Fruit fly (Drosophila melanogaster) whole organism, prepupa: ENCODE data around the gene Idh.

Experiments used
- CG10631 ChIP-seq: fragments of 200-800 bp; sonication (Bioruptor generic); optimal IDR thresholded peaks from 2 replicates; lab custom pipeline; 2016; ENCODE audit warnings: missing biosample characterization, missing genetic modification characterization
- CG15336 ChIP-seq: fragments of 200-800 bp; sonication (Bioruptor generic); IDR thresholded peaks from 2 replicates; pipeline ENCODE4 v1.3.6; 2022; ENCODE audit warnings: missing biosample characterization, missing genetic modification characterization
- CG16779 ChIP-seq: fragments of 200-800 bp; sonication (Bioruptor generic); optimal IDR thresholded peaks from 3 replicates; lab custom pipeline; 2017; ENCODE audit warnings: missing biosample characterization, mild to moderate bottlenecking, missing genetic modification characterization
- CG3032 ChIP-seq: fragments of 200-800 bp; optimal IDR thresholded peaks from 2 replicates; lab custom pipeline; 2019; ENCODE audit warnings: missing biosample characterization, mild to moderate bottlenecking, missing genetic modification characterization, moderate library complexity
- CG32006 ChIP-seq: fragments of 200-800 bp; sonication (Bioruptor generic); optimal IDR thresholded peaks from 3 replicates; lab custom pipeline; 2017; ENCODE audit warnings: missing biosample characterization, mild to moderate bottlenecking, missing genetic modification characterization
- CG34406 ChIP-seq: fragments of 200-800 bp; sonication (Bioruptor generic); optimal IDR thresholded peaks from 3 replicates; lab custom pipeline; 2016; ENCODE audit warnings: missing biosample characterization, missing genetic modification characterization
- CG3919 ChIP-seq: fragments of 200-800 bp; sonication (Bioruptor generic); optimal IDR thresholded peaks from 3 replicates; lab custom pipeline; 2016; ENCODE audit warnings: missing biosample characterization, missing genetic modification characterization
- CG4318 ChIP-seq: fragments of 200-800 bp; sonication (Bioruptor generic); optimal IDR thresholded peaks from 3 replicates; lab custom pipeline; 2017; ENCODE audit warnings: missing biosample characterization, mild to moderate bottlenecking, missing genetic modification characterization
- CG6163 ChIP-seq: fragments of 200-800 bp; sonication (Bioruptor generic); IDR thresholded peaks from 3 replicates; pipeline ENCODE4 v1.3.6; 2022; ENCODE audit warnings: missing biosample characterization, missing genetic modification characterization
- CG6276 ChIP-seq: fragments of 200-800 bp; sonication (Bioruptor generic); optimal IDR thresholded peaks from 2 replicates; lab custom pipeline; 2017; ENCODE audit warnings: missing biosample characterization, mild to moderate bottlenecking, missing genetic modification characterization
- CG6808 ChIP-seq: fragments of 200-800 bp; sonication (Bioruptor generic); optimal IDR thresholded peaks from 3 replicates; lab custom pipeline; 2017; ENCODE audit warnings: missing biosample characterization, missing genetic modification characterization, mild to moderate bottlenecking, moderate library complexity, missing genetic modification reagents
- CG6854 ChIP-seq: fragments of 200-800 bp; sonication (Bioruptor generic); optimal IDR thresholded peaks from 2 replicates; lab custom pipeline; 2017; ENCODE audit warnings: missing biosample characterization, mild to moderate bottlenecking, missing genetic modification characterization
- CG7368 ChIP-seq: fragments of 200-800 bp; sonication (Bioruptor generic); optimal IDR thresholded peaks from 3 replicates; lab custom pipeline; 2016; ENCODE audit warnings: missing biosample characterization, missing genetic modification characterization
- CG8119 ChIP-seq: fragments of 200-800 bp; sonication (Bioruptor generic); IDR thresholded peaks from 3 replicates; pipeline ENCODE4 v1.3.6; 2022; ENCODE audit warnings: missing biosample characterization, missing genetic modification characterization
- CG8319 ChIP-seq: fragments of 200-800 bp; sonication (Bioruptor generic); optimal IDR thresholded peaks from 3 replicates; lab custom pipeline; 2016; ENCODE audit warnings: missing biosample characterization, missing genetic modification characterization
- Eip75B ChIP-seq: fragments of 200-800 bp; sonication (Bioruptor generic); optimal IDR thresholded peaks from 3 replicates; lab custom pipeline; 2016; ENCODE audit warnings: missing biosample characterization, missing genetic modification characterization
- Eip78C ChIP-seq: fragments of 200-800 bp; sonication (Bioruptor generic); peaks from one replicate; lab custom pipeline; 2016; ENCODE audit warnings: missing biosample characterization, missing genetic modification characterization
- Gug ChIP-seq: fragments of 200-800 bp; sonication (Bioruptor generic); IDR thresholded peaks from 2 replicates; pipeline ENCODE4 v1.3.6; 2022; ENCODE audit warnings: missing biosample characterization, missing genetic modification characterization
- Hr38 ChIP-seq: sonication (Bioruptor generic); optimal IDR thresholded peaks from 2 replicates; lab custom pipeline; 2016; ENCODE audit warnings: missing biosample characterization, missing genetic modification characterization
- Hr39 ChIP-seq: fragments of 200-800 bp; sonication (Bioruptor generic); optimal IDR thresholded peaks from 2 replicates; lab custom pipeline; 2016; ENCODE audit warnings: missing biosample characterization, missing genetic modification characterization
- Hr4 ChIP-seq: fragments of 200-800 bp; sonication (Bioruptor generic); optimal IDR thresholded peaks from 3 replicates; lab custom pipeline; 2016; ENCODE audit warnings: missing biosample characterization, missing genetic modification characterization
- Lpt ChIP-seq: fragments of 200-800 bp; sonication (Bioruptor generic); optimal IDR thresholded peaks from 3 replicates; lab custom pipeline; 2016; ENCODE audit warnings: missing biosample characterization, missing genetic modification characterization
- Met ChIP-seq: fragments of 200-800 bp; sonication (Bioruptor generic); optimal IDR thresholded peaks from 3 replicates; lab custom pipeline; 2016; ENCODE audit warnings: missing biosample characterization, missing genetic modification characterization
- OdsH ChIP-seq: fragments of 200-800 bp; sonication (Bioruptor generic); optimal IDR thresholded peaks from 3 replicates; lab custom pipeline; 2016; ENCODE audit warnings: missing biosample characterization, missing genetic modification characterization
- Sox14 ChIP-seq: fragments of 200-800 bp; sonication (Bioruptor generic); optimal IDR thresholded peaks from 3 replicates; lab custom pipeline; 2016; ENCODE audit warnings: missing biosample characterization, missing genetic modification characterization
- Sox15 ChIP-seq: fragments of 200-800 bp; sonication (Bioruptor generic); optimal IDR thresholded peaks from 3 replicates; lab custom pipeline; 2016; ENCODE audit warnings: missing biosample characterization, missing genetic modification characterization
- achi ChIP-seq: fragments of 200-800 bp; sonication (Bioruptor generic); optimal IDR thresholded peaks from 3 replicates; lab custom pipeline; 2016; ENCODE audit warnings: missing biosample characterization, missing genetic modification characterization
- dsx ChIP-seq: fragments of 200-800 bp; optimal IDR thresholded peaks from 3 replicates; lab custom pipeline; 2019; ENCODE audit warnings: missing biosample characterization, mild to moderate bottlenecking, missing genetic modification characterization, moderate library complexity; ENCODE audit not compliant: poor library complexity, severe bottlenecking
- eg ChIP-seq: fragments of 200-800 bp; sonication (Bioruptor generic); IDR thresholded peaks from 3 replicates; pipeline ENCODE4 v1.3.6; 2022; ENCODE audit warnings: missing biosample characterization, missing genetic modification characterization
- fkh ChIP-seq: fragments of 200-800 bp; sonication (Bioruptor generic); optimal IDR thresholded peaks from 3 replicates; lab custom pipeline; 2017; ENCODE audit warnings: missing biosample characterization, mild to moderate bottlenecking, missing genetic modification characterization, moderate library complexity
- ss ChIP-seq, 2 experiments: fragments of 200-800 bp; sonication (Bioruptor generic); optimal IDR thresholded peaks; 2 replicates in 1 of 2; 3 replicates in 1 of 2; lab custom pipeline; 2017 to 2018; ENCODE audit warnings: mild to moderate bottlenecking in 2 of 2, missing biosample characterization in 2 of 2, missing genetic modification characterization in 2 of 2, moderate library complexity in 1 of 2
- svp ChIP-seq: fragments of 200-800 bp; sonication (Bioruptor generic); peaks from one replicate; lab custom pipeline; 2016; ENCODE audit warnings: missing biosample characterization, missing genetic modification characterization
- topi ChIP-seq: fragments of 200-800 bp; sonication (Bioruptor generic); optimal IDR thresholded peaks from 3 replicates; lab custom pipeline; 2016; ENCODE audit warnings: missing biosample characterization, missing genetic modification characterization
- vri ChIP-seq: fragments of 200-800 bp; sonication (Bioruptor generic); optimal IDR thresholded peaks from 3 replicates; lab custom pipeline; 2016; ENCODE audit warnings: missing biosample characterization, mild to moderate bottlenecking, missing genetic modification characterization

The Idh gene

dm6 chr3L:8340264-8341095 is 20.2 kb downstream of the Idh start, which contains the start of the genes Prim1 and CG7083 (continued):
- no peak for TF ChIP-seq eg (GFP tag; lab: Robert Waterston, UW)
- TF ChIP-seq CG34406, result peak; percentile 47
- TF ChIP-seq CG3032 (tag; lab: Kevin White, UChicago), result peak; percentile 57
- TF ChIP-seq Eip75B (GFP tag; lab: Kevin White, UChicago), result peak; percentile 74
- TF ChIP-seq topi (GFP tag; lab: Kevin White, UChicago), result peak; percentile 67
- TF ChIP-seq CG7368 (GFP tag; lab: Kevin White, UChicago), result peak; percentile 62
- TF ChIP-seq dsx, result no peak
- peak; percentile 5 for TF ChIP-seq CG6854
- TF ChIP-seq CG15336 (GFP tag; lab: Robert Waterston, UW), result peak; percentile 39; the same call in 1 of the 2 replicates
- peak; percentile 95 for TF ChIP-seq Sox14

dm6 chr3L:8338921-8339320 is 21.8 kb downstream of the Idh start, which contains the start of gene Pex2:
Gene Pex2 (plus strand): TSS chr3L:8339051.
- no peak for TF ChIP-seq CG6163 (GFP tag; lab: Robert Waterston, UW)
- TF ChIP-seq svp (GFP tag; lab: Kevin White, UChicago), result peak; percentile 98
- peak; percentile 8 for TF ChIP-seq CG16779 (tag; lab: Kevin White, UChicago)
- peak; percentile 52 for TF ChIP-seq CG6808 (GFP tag; lab: Kevin White, UChicago)
- TF ChIP-seq CG3919 (GFP tag; lab: Kevin White, UChicago), result peak; percentile 23
- TF ChIP-seq Eip78C (GFP tag; lab: Kevin White, UChicago), result peak; percentile 79
- TF ChIP-seq achi (GFP tag; lab: Kevin White, UChicago), result no peak
- peak; percentile 27 for TF ChIP-seq Met
- TF ChIP-seq fkh (GFP tag; lab: Kevin White, UChicago), result peak; percentile 75

dm6 chr3L:8336372-8336771 is 24.3 kb downstream of the Idh start, which contains the start of gene Cpr66Cb:
Gene Cpr66Cb (plus strand): TSS chr3L:8336672.
- TF ChIP-seq CG3032 (tag; lab: Kevin White, UChicago), result no peak
- TF ChIP-seq CG6854, result no peak
- no peak for TF ChIP-seq OdsH (GFP tag; lab: Kevin White, UChicago)
- no peak for TF ChIP-seq Hr39
- no peak for TF ChIP-seq Hr4
- TF ChIP-seq eg (GFP tag; lab: Robert Waterston, UW), result 0 out of 3 replicates have a peak, but pooled peaks have one; percentile 16
- no peak for TF ChIP-seq Gug (GFP tag; lab: Robert Waterston, UW)
- TF ChIP-seq CG32006, result peak; percentile 53
- no peak for TF ChIP-seq CG6808 (GFP tag; lab: Kevin White, UChicago)
- TF ChIP-seq CG7368 (GFP tag; lab: Kevin White, UChicago), result no peak
- TF ChIP-seq Sox15 (GFP tag; lab: Kevin White, UChicago), result no peak
- TF ChIP-seq ss (GFP tag; optimal IDR thresholded peaks at IDR 0.05; lab: Kevin White, UChicago), result no peak
- no peak for TF ChIP-seq CG8319 (GFP tag; lab: Kevin White, UChicago)
- TF ChIP-seq CG6276 (GFP tag; lab: Kevin White, UChicago), result no peak
- no peak for TF ChIP-seq vri
- no peak for TF ChIP-seq topi (GFP tag; lab: Kevin White, UChicago)
- TF ChIP-seq Lpt, result peak; percentile 7
- TF ChIP-seq CG3919 (GFP tag; lab: Kevin White, UChicago), result no peak
- TF ChIP-seq CG34406, result no peak
- TF ChIP-seq achi (GFP tag; lab: Kevin White, UChicago), result no peak

dm6 chr3L:8334338-8334737 is 26.4 kb downstream of the Idh start:
- TF ChIP-seq Hr38 (GFP tag; lab: Kevin White, UChicago) (no peak), eg (GFP tag; lab: Robert Waterston, UW) (peak; percentile 60; the same call in 2 of the 3 replicates), CG8119 (GFP tag; lab: Robert Waterston, UW) (peak; percentile 59; the same call in 2 of the 3 replicates), CG32006 (peak; percentile 35), CG15336 (GFP tag; lab: Robert Waterston, UW) (0 out of 2 replicates have a peak, but pooled peaks have one; percentile 21), Gug (GFP tag; lab: Robert Waterston, UW) (no peak), CG3032 (tag; lab: Kevin White, UChicago) (no peak), fkh (GFP tag; lab: Kevin White, UChicago) (no peak), CG4318 (peak; percentile 25), CG10631 (no peak), CG6276 (GFP tag; lab: Kevin White, UChicago) (peak; percentile 39), Hr4 (peak; percentile 48), CG6163 (GFP tag; lab: Robert Waterston, UW) (no peak)
- TF ChIP-seq, all 60 proteins: peak for 7
